Fruit fly (Drosophila melanogaster) whole organism, embryonic: ENCODE data around the gene MtnF.
A peak's percentile ranks its signal among the peaks of the same experiment; 100 is the strongest.

Source experiments
- B-H2 ChIP-seq: fragments of 200-800 bp; sonication (Bioruptor generic); optimal IDR thresholded peaks from 2 replicates; lab custom pipeline; 2018; ENCODE audit warnings: missing biosample characterization, mild to moderate bottlenecking, missing genetic modification characterization
- CG10366 ChIP-seq: fragments of 200-800 bp; sonication (Bioruptor generic); IDR thresholded peaks from 2 replicates; pipeline ENCODE4 v1.3.6; 2022; ENCODE audit warnings: missing biosample characterization, missing genetic modification characterization
- CG11504 ChIP-seq: fragments of 200-800 bp; sonication (Bioruptor generic); optimal IDR thresholded peaks from 3 replicates; lab custom pipeline; 2019; ENCODE audit warnings: missing biosample characterization, mild to moderate bottlenecking, missing genetic modification characterization, moderate library complexity
- CG12769 ChIP-seq: fragments of 200-800 bp; sonication (Bioruptor generic); optimal IDR thresholded peaks from 2 replicates; lab custom pipeline; 2019; ENCODE audit warnings: missing biosample characterization, mild to moderate bottlenecking, missing genetic modification characterization, moderate library complexity
- CG13287 ChIP-seq: fragments of 200-800 bp; sonication (Bioruptor generic); IDR thresholded peaks from 2 replicates; pipeline ENCODE4 v1.3.6; 2022; ENCODE audit warnings: missing biosample characterization, missing genetic modification characterization; ENCODE audit not compliant: partially characterized antibody
- CG14710 ChIP-seq: fragments of 200-800 bp; sonication (Bioruptor generic); optimal IDR thresholded peaks from 3 replicates; lab custom pipeline; 2019; ENCODE audit warnings: missing biosample characterization, mild to moderate bottlenecking, missing genetic modification characterization, moderate library complexity
- CG1603 ChIP-seq: fragments of 200-800 bp; sonication (Bioruptor generic); optimal IDR thresholded peaks from 2 replicates; lab custom pipeline; 2019; ENCODE audit warnings: missing biosample characterization, mild to moderate bottlenecking, missing genetic modification characterization, moderate library complexity
- CG1647 ChIP-seq: fragments of 200-800 bp; sonication (Bioruptor generic); optimal IDR thresholded peaks from 3 replicates; lab custom pipeline; 2016; ENCODE audit warnings: missing biosample characterization, missing genetic modification characterization
- CG16863 ChIP-seq: fragments of 200-800 bp; sonication (Bioruptor generic); optimal IDR thresholded peaks from 3 replicates; lab custom pipeline; 2016; ENCODE audit warnings: missing biosample characterization, missing genetic modification characterization
- CG17361 ChIP-seq: fragments of 200-800 bp; sonication (Bioruptor generic); IDR thresholded peaks from 3 replicates; pipeline ENCODE4 v1.3.6; 2022; ENCODE audit warnings: missing biosample characterization, missing genetic modification characterization
- CG17912 ChIP-seq: fragments of 200-800 bp; sonication (Bioruptor generic); optimal IDR thresholded peaks from 2 replicates; lab custom pipeline; 2018; ENCODE audit warnings: missing biosample characterization, mild to moderate bottlenecking, missing genetic modification characterization
- CG18011 ChIP-seq: fragments of 200-800 bp; sonication (Bioruptor generic); optimal IDR thresholded peaks from 2 replicates; lab custom pipeline; 2017; ENCODE audit warnings: missing biosample characterization, missing genetic modification characterization, mild to moderate bottlenecking, moderate library complexity, missing genotype
- CG2199 ChIP-seq: fragments of 200-800 bp; sonication (Bioruptor generic); IDR thresholded peaks from 3 replicates; pipeline ENCODE4 v1.3.6; 2022; ENCODE audit warnings: missing biosample characterization, missing genetic modification characterization
- CG4404 ChIP-seq: fragments of 200-800 bp; sonication (Bioruptor generic); IDR thresholded peaks from 2 replicates; pipeline ENCODE4 v1.3.6; 2022; ENCODE audit warnings: missing biosample characterization, missing genetic modification characterization
- CG4424 ChIP-seq: fragments of 200-800 bp; sonication (Bioruptor generic); optimal IDR thresholded peaks from 3 replicates; lab custom pipeline; 2016; ENCODE audit warnings: missing biosample characterization, missing genetic modification characterization
- CG6254 ChIP-seq: fragments of 200-800 bp; sonication (Bioruptor generic); optimal IDR thresholded peaks from 3 replicates; lab custom pipeline; 2017; ENCODE audit warnings: mild to moderate bottlenecking, missing biosample characterization, missing genetic modification reagents, missing genetic modification characterization
- CG6272 ChIP-seq: fragments of 200-800 bp; sonication (Bioruptor generic); IDR thresholded peaks from 2 replicates; pipeline ENCODE4 v1.3.6; 2022; ENCODE audit warnings: missing biosample characterization, missing genetic modification characterization
- CG8290 ChIP-seq, 3 experiments: fragments of 200-800 bp; sonication (Bioruptor generic); optimal IDR thresholded peaks; 2 replicates each; lab custom pipeline; 2016 to 2019; ENCODE audit warnings: missing biosample characterization in 3 of 3, missing genetic modification characterization in 3 of 3, mild to moderate bottlenecking in 2 of 3, moderate library complexity in 1 of 3
- CG8478 ChIP-seq: fragments of >200 bp; optimal IDR thresholded peaks from 2 replicates; lab custom pipeline; 2018
- CkIIα-i1 ChIP-seq: fragments of 200-800 bp; sonication (Bioruptor generic); IDR thresholded peaks from 2 replicates; pipeline ENCODE4 v1.3.6; 2022; ENCODE audit warnings: missing biosample characterization, missing genetic modification characterization
- Dbx ChIP-seq: fragments of 200-800 bp; sonication (Bioruptor generic); IDR thresholded peaks from 3 replicates; pipeline ENCODE4 v1.3.6; 2022; ENCODE audit warnings: missing biosample characterization, missing genetic modification characterization
- Dfd ChIP-seq, 2 experiments: fragments of >200 bp; optimal IDR thresholded peaks; 2 replicates each; lab custom pipeline; 2017; ENCODE audit warnings: missing biosample characterization in 2 of 2, missing genetic modification characterization in 2 of 2
- Elba2 ChIP-seq: fragments of 200-800 bp; sonication (Bioruptor generic); optimal IDR thresholded peaks from 3 replicates; lab custom pipeline; 2016; ENCODE audit warnings: missing biosample characterization, missing genetic modification characterization
- H2.0 ChIP-seq: fragments of 200-800 bp; sonication (Bioruptor generic); IDR thresholded peaks from 2 replicates; pipeline ENCODE4 v1.3.6; 2022; ENCODE audit warnings: missing biosample characterization, missing genetic modification characterization
- HHEX ChIP-seq: fragments of 200-800 bp; sonication (Bioruptor generic); optimal IDR thresholded peaks from 3 replicates; lab custom pipeline; 2017; ENCODE audit warnings: missing biosample characterization, mild to moderate bottlenecking, missing genetic modification characterization, missing genetic modification reagents
- Lpt ChIP-seq: fragments of >200 bp; optimal IDR thresholded peaks from 2 replicates; lab custom pipeline; 2018; ENCODE audit warnings: missing biosample characterization, missing genetic modification characterization
- Nf-YB ChIP-seq: fragments of 200-800 bp; sonication (Bioruptor generic); optimal IDR thresholded peaks from 3 replicates; lab custom pipeline; 2019; ENCODE audit warnings: missing biosample characterization, mild to moderate bottlenecking, missing genetic modification characterization, moderate library complexity
- Opbp ChIP-seq: fragments of 200-800 bp; sonication (Bioruptor generic); IDR thresholded peaks from 3 replicates; pipeline ENCODE4 v1.3.6; 2022; ENCODE audit warnings: missing biosample characterization, missing genetic modification characterization; ENCODE audit not compliant: partially characterized antibody
- Sox102F ChIP-seq: fragments of 200-800 bp; sonication (Bioruptor generic); optimal IDR thresholded peaks from 2 replicates; lab custom pipeline; 2018; ENCODE audit warnings: missing biosample characterization, mild to moderate bottlenecking, missing genetic modification characterization, moderate library complexity
- Ssrp ChIP-seq: fragments of 200-800 bp; sonication (Bioruptor generic); optimal IDR thresholded peaks from 2 replicates; lab custom pipeline; 2018; ENCODE audit warnings: missing biosample characterization, mild to moderate bottlenecking, missing genetic modification characterization, moderate library complexity
- Usf ChIP-seq: fragments of 200-800 bp; sonication (Bioruptor generic); optimal IDR thresholded peaks from 2 replicates; lab custom pipeline; 2017; ENCODE audit warnings: missing genotype, missing biosample characterization, missing genetic modification characterization
- croc ChIP-seq: fragments of 200-800 bp; sonication (Bioruptor generic); conservative IDR thresholded peaks from 3 replicates; pipeline ENCODE4 v1.3.6; 2022; ENCODE audit warnings: missing biosample characterization, missing genetic modification characterization
- crp ChIP-seq, 2 experiments: fragments of 200-800 bp; sonication (Bioruptor generic); optimal IDR thresholded peaks; 2 replicates in 1 of 2; 3 replicates in 1 of 2; lab custom pipeline; 2017; ENCODE audit warnings: missing biosample characterization in 2 of 2, missing genetic modification characterization in 2 of 2, mild to moderate bottlenecking in 1 of 2, moderate library complexity in 1 of 2
- da ChIP-seq: fragments of 200-800 bp; sonication (Bioruptor generic); optimal IDR thresholded peaks from 2 replicates; lab custom pipeline; 2016; ENCODE audit warnings: missing biosample characterization, missing genetic modification characterization
- disco-r ChIP-seq: fragments of 200-800 bp; sonication (Bioruptor generic); optimal IDR thresholded peaks from 2 replicates; lab custom pipeline; 2016; ENCODE audit warnings: missing biosample characterization, missing genetic modification characterization
- dmrt99B ChIP-seq: fragments of 200-800 bp; sonication (Bioruptor generic); optimal IDR thresholded peaks from 2 replicates; lab custom pipeline; 2018; ENCODE audit warnings: missing biosample characterization, mild to moderate bottlenecking, missing genetic modification characterization, moderate library complexity
- dysf ChIP-seq: fragments of 200-800 bp; sonication (Bioruptor generic); IDR thresholded peaks from 3 replicates; pipeline ENCODE4 v1.3.6; 2022; ENCODE audit warnings: missing biosample characterization, missing genetic modification characterization
- ewg ChIP-seq: fragments of 200-800 bp; sonication (Bioruptor generic); optimal IDR thresholded peaks from 3 replicates; lab custom pipeline; 2017; ENCODE audit warnings: mild to moderate bottlenecking, missing biosample characterization, missing genetic modification reagents, missing genetic modification characterization
- fd102C ChIP-seq: fragments of 200-800 bp; sonication (Bioruptor generic); optimal IDR thresholded peaks from 2 replicates; lab custom pipeline; 2018; ENCODE audit warnings: missing biosample characterization, mild to moderate bottlenecking, missing genetic modification characterization, moderate library complexity
- fu2 ChIP-seq: fragments of 200-800 bp; sonication (Bioruptor generic); optimal IDR thresholded peaks from 2 replicates; lab custom pipeline; 2016; ENCODE audit warnings: missing biosample characterization, missing genetic modification characterization
- gsb-n ChIP-seq: fragments of 200-800 bp; sonication (Bioruptor generic); optimal IDR thresholded peaks from 3 replicates; lab custom pipeline; 2018; ENCODE audit warnings: missing biosample characterization, mild to moderate bottlenecking, missing genetic modification characterization
- jumu ChIP-seq: fragments of 200-800 bp; sonication (Bioruptor generic); optimal IDR thresholded peaks from 3 replicates; lab custom pipeline; 2016; ENCODE audit warnings: missing biosample characterization, missing genetic modification characterization
- nom ChIP-seq: fragments of 200-800 bp; sonication (Bioruptor generic); optimal IDR thresholded peaks from 2 replicates; lab custom pipeline; 2017; ENCODE audit warnings: missing biosample characterization, missing genetic modification characterization, mild to moderate bottlenecking, moderate library complexity, missing genetic modification reagents
- phol ChIP-seq: fragments of 200-800 bp; sonication (Bioruptor generic); optimal IDR thresholded peaks from 3 replicates; lab custom pipeline; 2018; ENCODE audit warnings: missing biosample characterization, mild to moderate bottlenecking, missing genetic modification characterization, moderate library complexity
- sim ChIP-seq: fragments of 200-800 bp; sonication (Bioruptor generic); IDR thresholded peaks from 2 replicates; pipeline ENCODE4 v1.3.6; 2022; ENCODE audit warnings: missing biosample characterization, missing genetic modification characterization
- sisA ChIP-seq: fragments of 200-800 bp; sonication (Bioruptor generic); IDR thresholded peaks from 2 replicates; pipeline ENCODE4 v1.3.6; 2022; ENCODE audit warnings: missing biosample characterization, missing genetic modification characterization
- slbo ChIP-seq: fragments of 200-800 bp; sonication (Bioruptor generic); IDR thresholded peaks from 2 replicates; pipeline ENCODE4 v1.3.6; 2022; ENCODE audit warnings: missing biosample characterization, missing genetic modification characterization
- stc ChIP-seq: fragments of 200-800 bp; sonication (Bioruptor generic); IDR thresholded peaks from 2 replicates; pipeline ENCODE4 v1.3.6; 2022; ENCODE audit warnings: missing biosample characterization, missing genetic modification characterization
- tin ChIP-seq: fragments of 200-800 bp; sonication (Bioruptor generic); optimal IDR thresholded peaks from 3 replicates; lab custom pipeline; 2016; ENCODE audit warnings: missing biosample characterization, missing genetic modification characterization
- unpg ChIP-seq: fragments of 200-800 bp; sonication (Bioruptor generic); optimal IDR thresholded peaks from 3 replicates; lab custom pipeline; 2018; ENCODE audit warnings: missing biosample characterization, mild to moderate bottlenecking, missing genetic modification characterization, moderate library complexity
- zfh1 ChIP-seq: fragments of 200-800 bp; sonication (Bioruptor generic); IDR thresholded peaks from 3 replicates; pipeline ENCODE4 v1.3.6; 2022; ENCODE audit warnings: missing biosample characterization, missing genetic modification characterization

MtnF gene

DNA sequence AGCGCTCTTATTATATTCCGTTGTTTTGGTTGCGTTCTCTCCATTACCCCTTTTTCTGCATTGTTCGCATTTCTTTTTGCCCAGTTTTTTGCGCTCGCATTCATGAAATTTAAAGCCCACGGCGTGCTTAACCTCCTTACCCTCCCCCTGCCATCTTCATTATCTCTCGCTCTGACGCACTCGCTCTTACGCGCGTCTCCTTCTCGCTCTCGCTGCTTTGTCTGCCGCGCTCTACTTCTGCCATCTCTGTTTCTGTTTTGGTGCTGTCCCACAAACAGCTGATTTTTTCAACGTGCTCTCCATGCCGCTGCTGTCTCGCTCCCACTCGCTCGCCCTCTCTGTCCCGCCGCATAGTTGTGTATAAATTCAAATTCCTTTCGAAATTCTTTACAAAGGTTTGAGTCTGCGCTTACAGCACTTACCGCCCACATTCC lies 48.5 kb downstream of the MtnF start (continued):
- no peak for TF ChIP-seq Lpt
- TF ChIP-seq gsb-n (tag; lab: Kevin White, UChicago): peak; percentile 24
- TF ChIP-seq CG6272 (GFP tag; lab: Robert Waterston, UW): no peak
- TF ChIP-seq Ssrp (tag; lab: Kevin White, UChicago): no peak
- no peak for TF ChIP-seq sim (GFP tag; lab: Robert Waterston, UW)
- peak; percentile 73 for TF ChIP-seq nom (GFP tag; lab: Kevin White, UChicago)
- no peak for TF ChIP-seq tin (GFP tag; lab: Kevin White, UChicago)
- TF ChIP-seq stc (GFP tag; lab: Robert Waterston, UW): no peak
- no peak for TF ChIP-seq CG4424 (GFP tag; lab: Kevin White, UChicago)
- no peak for TF ChIP-seq Usf (GFP tag; lab: Kevin White, UChicago)
- TF ChIP-seq dysf (GFP tag; lab: Robert Waterston, UW): no peak
- no peak for TF ChIP-seq HHEX (GFP tag; lab: Kevin White, UChicago)
- peak; percentile 31 for TF ChIP-seq CG14710 (tag; lab: Kevin White, UChicago)
- peak; percentile 41 for TF ChIP-seq da (GFP tag; lab: Kevin White, UChicago)
- no peak for TF ChIP-seq Dfd (GFP tag; optimal IDR thresholded peaks at IDR 0.05; lab: Kevin White, UChicago)
- TF ChIP-seq CG11504 (tag; lab: Kevin White, UChicago): peak; percentile 30
- peak; percentile 43 for TF ChIP-seq CG1603 (tag; lab: Kevin White, UChicago)
- TF ChIP-seq CG8290 (GFP tag; optimal IDR thresholded peaks at IDR 0.05; lab: Kevin White, UChicago): no peak
- TF ChIP-seq CG8290 (tag; optimal IDR thresholded peaks at IDR 0.05; lab: Kevin White, UChicago): peak; percentile 51 to 81
- TF ChIP-seq CG17361 (GFP tag; lab: Robert Waterston, UW): no peak
- no peak for TF ChIP-seq disco-r (GFP tag; lab: Kevin White, UChicago)
- no peak for TF ChIP-seq CG4404 (GFP tag; lab: Robert Waterston, UW)
- peak; percentile 79 for TF ChIP-seq CG12769 (tag; lab: Kevin White, UChicago)
- no peak for TF ChIP-seq sisA
- no peak for TF ChIP-seq CG1647 (GFP tag; lab: Kevin White, UChicago)
- no peak for TF ChIP-seq unpg (GFP tag; lab: Kevin White, UChicago)
- no peak for TF ChIP-seq jumu (GFP tag; lab: Kevin White, UChicago)
- TF ChIP-seq H2.0 (GFP tag; lab: Robert Waterston, UW): no peak
- TF ChIP-seq CG2199 (GFP tag; lab: Robert Waterston, UW): no peak
- TF ChIP-seq CG17912 (GFP tag; lab: Kevin White, UChicago): no peak
- TF ChIP-seq CG10366 (GFP tag; lab: Robert Waterston, UW): no peak
- TF ChIP-seq zfh1 (GFP tag; lab: Robert Waterston, UW): no peak
- no peak for TF ChIP-seq fd102C (GFP tag; lab: Kevin White, UChicago)
- TF ChIP-seq slbo: no peak
- TF ChIP-seq fu2: no peak
- no peak for TF ChIP-seq Sox102F (GFP tag; lab: Kevin White, UChicago)
- no peak for TF ChIP-seq Elba2 (GFP tag; lab: Kevin White, UChicago)
- TF ChIP-seq Nf-YB (GFP tag; lab: Kevin White, UChicago): peak; percentile 28
- TF ChIP-seq Opbp: no peak
- no peak for TF ChIP-seq CG16863 (GFP tag; lab: Kevin White, UChicago)
- peak; percentile 43 for TF ChIP-seq phol (tag; lab: Kevin White, UChicago)
- TF ChIP-seq Dbx (GFP tag; lab: Robert Waterston, UW): no peak
- TF ChIP-seq CG18011 (GFP tag; lab: Kevin White, UChicago): no peak
- TF ChIP-seq croc (GFP tag; lab: Robert Waterston, UW): no peak
- peak; percentile 71 for TF ChIP-seq CG8478 (lab: Kevin White, UChicago)
- TF ChIP-seq CG6254 (GFP tag; lab: Kevin White, UChicago): no peak
- TF ChIP-seq B-H2 (GFP tag; lab: Kevin White, UChicago): peak; percentile 10
- no peak for TF ChIP-seq dmrt99B (tag; lab: Kevin White, UChicago)
- TF ChIP-seq CG13287 (GFP tag; lab: Robert Waterston, UW): no peak
- no peak for TF ChIP-seq ewg (GFP tag; lab: Kevin White, UChicago)
- TF ChIP-seq CkIIα-i1 (GFP tag; lab: Robert Waterston, UW): no peak
- peak; percentile 92 to 99 for TF ChIP-seq crp (GFP tag; optimal IDR thresholded peaks at IDR 0.05; lab: Kevin White, UChicago)
